Fruit fly (Drosophila melanogaster) whole organism, embryonic: ENCODE data around the gene Sfp26Ad.

Source experiments
- Bgb ChIP-seq: fragments of 200-800 bp; sonication (Bioruptor generic); IDR thresholded peaks from 2 replicates; pipeline ENCODE4 v1.3.6; 2022; ENCODE audit warnings: missing biosample characterization, missing genetic modification characterization; ENCODE audit not compliant: partially characterized antibody
- CG10274 ChIP-seq: fragments of 200-800 bp; sonication (Bioruptor generic); optimal IDR thresholded peaks from 3 replicates; lab custom pipeline; 2017; ENCODE audit warnings: missing biosample characterization, mild to moderate bottlenecking, missing genetic modification characterization
- CG12071 ChIP-seq: fragments of 200-800 bp; sonication (Bioruptor generic); optimal IDR thresholded peaks from 3 replicates; lab custom pipeline; 2018; ENCODE audit warnings: missing biosample characterization, mild to moderate bottlenecking, missing genetic modification characterization
- CG12155 ChIP-seq: fragments of 200-800 bp; sonication (Bioruptor generic); optimal IDR thresholded peaks from 3 replicates; lab custom pipeline; 2016; ENCODE audit warnings: missing biosample characterization, missing genetic modification characterization
- CG12219 ChIP-seq: fragments of 200-800 bp; sonication (Bioruptor generic); optimal IDR thresholded peaks from 3 replicates; lab custom pipeline; 2018; ENCODE audit warnings: missing biosample characterization, mild to moderate bottlenecking, missing genetic modification characterization
- CG12744 ChIP-seq: fragments of 200-800 bp; sonication (Bioruptor generic); optimal IDR thresholded peaks from 2 replicates; lab custom pipeline; 2016; ENCODE audit warnings: missing biosample characterization, missing genetic modification characterization
- CG14710 ChIP-seq: fragments of 200-800 bp; sonication (Bioruptor generic); optimal IDR thresholded peaks from 3 replicates; lab custom pipeline; 2019; ENCODE audit warnings: missing biosample characterization, mild to moderate bottlenecking, missing genetic modification characterization, moderate library complexity
- CG14965 ChIP-seq: fragments of 200-800 bp; sonication (Bioruptor generic); optimal IDR thresholded peaks from 2 replicates; lab custom pipeline; 2016; ENCODE audit warnings: missing biosample characterization, missing genetic modification characterization, borderline replicate concordance
- CG15514 ChIP-seq: fragments of 200-800 bp; sonication (Bioruptor generic); optimal IDR thresholded peaks from 3 replicates; lab custom pipeline; 2017; ENCODE audit warnings: missing biosample characterization, missing genetic modification characterization, mild to moderate bottlenecking, moderate library complexity, missing genetic modification reagents
- CG17829 ChIP-seq: fragments of 200-800 bp; optimal IDR thresholded peaks from 2 replicates; lab custom pipeline; 2019; ENCODE audit warnings: missing biosample characterization, mild to moderate bottlenecking, missing genetic modification characterization, moderate library complexity
- CG17912 ChIP-seq: fragments of 200-800 bp; sonication (Bioruptor generic); optimal IDR thresholded peaks from 2 replicates; lab custom pipeline; 2018; ENCODE audit warnings: missing biosample characterization, mild to moderate bottlenecking, missing genetic modification characterization
- CG18599 ChIP-seq: fragments of 200-800 bp; sonication (Bioruptor generic); optimal IDR thresholded peaks from 3 replicates; lab custom pipeline; 2017; ENCODE audit warnings: missing biosample characterization, missing genetic modification characterization, mild to moderate bottlenecking, moderate library complexity, missing genetic modification reagents
- CG18619 ChIP-seq: fragments of 200-800 bp; sonication (Bioruptor generic); optimal IDR thresholded peaks from 3 replicates; lab custom pipeline; 2017; ENCODE audit warnings: missing biosample characterization, mild to moderate bottlenecking, missing genetic modification characterization
- CG2120 ChIP-seq: fragments of 200-800 bp; sonication (Bioruptor generic); optimal IDR thresholded peaks from 3 replicates; lab custom pipeline; 2016; ENCODE audit warnings: missing biosample characterization, missing genetic modification characterization
- CG2678 ChIP-seq: fragments of 200-800 bp; sonication (Bioruptor generic); optimal IDR thresholded peaks from 3 replicates; lab custom pipeline; 2019; ENCODE audit warnings: missing biosample characterization, mild to moderate bottlenecking, missing genetic modification characterization, moderate library complexity
- CG2889 ChIP-seq: fragments of 200-800 bp; sonication (Bioruptor generic); IDR thresholded peaks from 3 replicates; pipeline ENCODE4 v1.3.6; 2022; ENCODE audit warnings: missing biosample characterization, missing genetic modification characterization
- CG30020 ChIP-seq: fragments of 200-800 bp; optimal IDR thresholded peaks from 2 replicates; lab custom pipeline; 2019; ENCODE audit warnings: missing biosample characterization, mild to moderate bottlenecking, missing genetic modification characterization, moderate library complexity
- CG31441 ChIP-seq: fragments of 200-800 bp; sonication (Bioruptor generic); IDR thresholded peaks from 2 replicates; pipeline ENCODE4 v1.3.6; 2022; ENCODE audit warnings: missing biosample characterization, missing genetic modification characterization
- CG34224 ChIP-seq: fragments of 200-800 bp; sonication (Bioruptor generic); IDR thresholded peaks from 3 replicates; pipeline ENCODE4 v1.3.6; 2022; ENCODE audit warnings: missing biosample characterization, missing genetic modification characterization; ENCODE audit not compliant: partially characterized antibody
- CG3995 ChIP-seq: fragments of 200-800 bp; sonication (Bioruptor generic); optimal IDR thresholded peaks from 3 replicates; lab custom pipeline; 2016; ENCODE audit warnings: missing biosample characterization, missing genetic modification characterization
- CG5180 ChIP-seq: fragments of 200-800 bp; sonication (Bioruptor generic); optimal IDR thresholded peaks from 3 replicates; lab custom pipeline; 2017; ENCODE audit warnings: missing biosample characterization, missing genetic modification characterization, mild to moderate bottlenecking, moderate library complexity, missing genetic modification reagents
- CG6654 ChIP-seq: fragments of 200-800 bp; sonication (Bioruptor generic); optimal IDR thresholded peaks from 2 replicates; lab custom pipeline; 2017; ENCODE audit warnings: missing biosample characterization, mild to moderate bottlenecking, missing genetic modification characterization
- CG8924 ChIP-seq: fragments of 200-800 bp; optimal IDR thresholded peaks from 3 replicates; lab custom pipeline; 2019; ENCODE audit warnings: missing biosample characterization, mild to moderate bottlenecking, missing genetic modification characterization, moderate library complexity
- CG8944 ChIP-seq: fragments of 200-800 bp; sonication (Bioruptor generic); optimal IDR thresholded peaks from 3 replicates; lab custom pipeline; 2016; ENCODE audit warnings: missing biosample characterization, missing genetic modification characterization
- CG9609 ChIP-seq: fragments of 200-800 bp; sonication (Bioruptor generic); optimal IDR thresholded peaks from 3 replicates; lab custom pipeline; 2016; ENCODE audit warnings: missing biosample characterization, missing genetic modification characterization
- CG9797 ChIP-seq: fragments of 200-800 bp; sonication (Bioruptor generic); optimal IDR thresholded peaks from 3 replicates; lab custom pipeline; 2018; ENCODE audit warnings: missing biosample characterization, mild to moderate bottlenecking, missing genetic modification characterization
- CTCF ChIP-seq: fragments of 200-800 bp; sonication (Bioruptor generic); optimal IDR thresholded peaks from 2 replicates; lab custom pipeline; 2017; ENCODE audit warnings: missing biosample characterization, mild to moderate bottlenecking, missing genetic modification characterization, moderate library complexity
- Dfd ChIP-seq, 2 experiments: fragments of >200 bp; optimal IDR thresholded peaks; 2 replicates each; lab custom pipeline; 2017; ENCODE audit warnings: missing biosample characterization in 2 of 2, missing genetic modification characterization in 2 of 2
- Doc3 ChIP-seq: fragments of 200-800 bp; sonication (Bioruptor generic); IDR thresholded peaks from 3 replicates; pipeline ENCODE4 v1.3.6; 2022; ENCODE audit warnings: missing biosample characterization, missing genetic modification characterization; ENCODE audit not compliant: partially characterized antibody
- GATAe ChIP-seq: fragments of 200-800 bp; sonication (Bioruptor generic); conservative IDR thresholded peaks from 2 replicates; pipeline ENCODE4 v1.3.6; 2022; ENCODE audit warnings: missing biosample characterization, missing genetic modification characterization
- Hr78 ChIP-seq, 2 experiments: fragments of 200-800 bp in 1 of 2; fragments of >200 bp in 1 of 2; sonication (Bioruptor generic) in 1 of 2; optimal IDR thresholded peaks; 2 replicates each; lab custom pipeline; 2017 to 2019; ENCODE audit warnings: missing biosample characterization in 2 of 2, missing genetic modification characterization in 2 of 2, mild to moderate bottlenecking in 1 of 2, moderate library complexity in 1 of 2
- Med ChIP-seq: fragments of 200-800 bp; sonication (Bioruptor generic); peaks from one replicate; lab custom pipeline; 2016; ENCODE audit warnings: missing biosample characterization, missing genetic modification characterization, mild to moderate bottlenecking, inconsistent platforms, moderate library complexity
- Ravus ChIP-seq: fragments of 200-800 bp; sonication (Bioruptor generic); IDR thresholded peaks from 2 replicates; pipeline ENCODE4 v1.3.6; 2022; ENCODE audit warnings: missing biosample characterization, missing genetic modification characterization
- abd-A ChIP-seq: fragments of 200-800 bp; sonication (Bioruptor generic); optimal IDR thresholded peaks from 3 replicates; lab custom pipeline; 2019; ENCODE audit warnings: missing biosample characterization, mild to moderate bottlenecking, missing genetic modification characterization, moderate library complexity
- amos ChIP-seq: fragments of 200-800 bp; sonication (Bioruptor generic); IDR thresholded peaks from 2 replicates; pipeline ENCODE4 v1.3.6; 2022; ENCODE audit warnings: missing biosample characterization, missing genetic modification characterization; ENCODE audit not compliant: partially characterized antibody
- cad ChIP-seq: fragments of >200 bp; optimal IDR thresholded peaks from 2 replicates; lab custom pipeline; 2017; ENCODE audit warnings: missing biosample characterization, missing genetic modification characterization
- crp ChIP-seq, 2 experiments: fragments of 200-800 bp; sonication (Bioruptor generic); optimal IDR thresholded peaks; 2 replicates in 1 of 2; 3 replicates in 1 of 2; lab custom pipeline; 2017; ENCODE audit warnings: missing biosample characterization in 2 of 2, missing genetic modification characterization in 2 of 2, mild to moderate bottlenecking in 1 of 2, moderate library complexity in 1 of 2
- disco-r ChIP-seq: fragments of 200-800 bp; sonication (Bioruptor generic); optimal IDR thresholded peaks from 2 replicates; lab custom pipeline; 2016; ENCODE audit warnings: missing biosample characterization, missing genetic modification characterization
- dmrt99B ChIP-seq: fragments of 200-800 bp; sonication (Bioruptor generic); optimal IDR thresholded peaks from 2 replicates; lab custom pipeline; 2018; ENCODE audit warnings: missing biosample characterization, mild to moderate bottlenecking, missing genetic modification characterization, moderate library complexity
- fd3F ChIP-seq: fragments of 200-800 bp; sonication (Bioruptor generic); optimal IDR thresholded peaks from 2 replicates; lab custom pipeline; 2018; ENCODE audit warnings: missing biosample characterization, mild to moderate bottlenecking, missing genetic modification characterization, moderate library complexity
- gt ChIP-seq: fragments of 200-800 bp; sonication (Bioruptor generic); IDR thresholded peaks from 2 replicates; pipeline ENCODE4 v1.3.6; 2022; ENCODE audit warnings: missing biosample characterization, missing genetic modification characterization
- mld ChIP-seq: fragments of 200-800 bp; sonication (Bioruptor generic); IDR thresholded peaks from 3 replicates; pipeline ENCODE4 v1.3.6; 2022; ENCODE audit warnings: missing biosample characterization, missing genetic modification characterization; ENCODE audit not compliant: partially characterized antibody
- pan ChIP-seq, 4 experiments: fragments of >200 bp in 3 of 4; fragments of 200-800 bp in 1 of 4; sonication (Bioruptor generic) in 1 of 4; optimal IDR thresholded peaks in 3 of 4; IDR thresholded peaks in 1 of 4; 2 replicates each; pipeline versions ENCODE4 v1.3.6 to Lab custom; 2017 to 2022; ENCODE audit warnings: missing biosample characterization in 2 of 4, missing genetic modification characterization in 2 of 4, mixed read lengths in 1 of 4
- run ChIP-seq: fragments of 200-800 bp; sonication (Bioruptor generic); optimal IDR thresholded peaks from 3 replicates; lab custom pipeline; 2018; ENCODE audit warnings: missing biosample characterization, mild to moderate bottlenecking, missing genetic modification characterization
- slou ChIP-seq: fragments of 200-800 bp; sonication (Bioruptor generic); optimal IDR thresholded peaks from 3 replicates; lab custom pipeline; 2016; ENCODE audit warnings: missing biosample characterization, missing genetic modification characterization
- slp2 ChIP-seq: fragments of 200-800 bp; sonication (Bioruptor generic); optimal IDR thresholded peaks from 2 replicates; lab custom pipeline; 2016; ENCODE audit warnings: missing biosample characterization, missing genetic modification characterization
- so ChIP-seq: fragments of 200-800 bp; sonication (Bioruptor generic); IDR thresholded peaks from 3 replicates; pipeline ENCODE4 v1.3.6; 2022; ENCODE audit warnings: missing biosample characterization, missing genetic modification characterization
- sob ChIP-seq: fragments of 200-800 bp; sonication (Bioruptor generic); IDR thresholded peaks from 2 replicates; pipeline ENCODE4 v1.3.6; 2022; ENCODE audit warnings: missing biosample characterization, missing genetic modification characterization
- z ChIP-seq: fragments of 200-800 bp; sonication (Bioruptor generic); IDR thresholded peaks from 3 replicates; pipeline ENCODE4 v1.3.6; 2022; ENCODE audit warnings: missing biosample characterization, missing genetic modification characterization
- zen ChIP-seq: fragments of 200-800 bp; sonication (Bioruptor generic); optimal IDR thresholded peaks from 3 replicates; lab custom pipeline; 2018; ENCODE audit warnings: missing biosample characterization, mild to moderate bottlenecking, missing genetic modification characterization, moderate library complexity

The Sfp26Ad gene

DNA sequence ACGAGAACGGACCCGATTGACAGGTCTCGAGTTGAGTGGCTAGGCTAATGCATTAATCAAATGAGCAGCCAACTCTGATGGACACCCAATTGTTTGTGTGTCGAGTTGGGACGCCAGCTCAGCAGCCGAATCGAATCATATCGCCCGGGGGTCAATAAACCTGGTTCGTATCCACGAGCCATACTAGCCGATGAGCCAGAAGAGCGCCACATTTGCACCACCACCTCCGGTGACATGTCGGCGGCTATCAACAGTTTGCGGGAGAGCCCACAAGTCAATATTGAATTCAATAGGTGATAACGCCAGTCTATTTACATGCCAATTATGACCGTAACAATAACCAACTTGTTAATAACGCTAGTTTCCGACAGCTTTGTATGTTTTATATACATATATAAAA, 31.0 kb upstream of the Sfp26Ad start (continued):
- peak; percentile 78 for TF ChIP-seq CG18599 (GFP tag; lab: Kevin White, UChicago)
- no peak for TF ChIP-seq amos (GFP tag; lab: Robert Waterston, UW)
- no peak for TF ChIP-seq CG9609 (GFP tag; lab: Kevin White, UChicago)
- no peak for TF ChIP-seq CG3995
- TF ChIP-seq CG34224 (GFP tag; lab: Robert Waterston, UW), result no peak
- no peak for TF ChIP-seq CG12744
- no peak for TF ChIP-seq CG10274
- TF ChIP-seq run (tag; lab: Kevin White, UChicago), result peak; percentile 55
- TF ChIP-seq CG14710 (tag; lab: Kevin White, UChicago), result peak; percentile 43
- no peak for TF ChIP-seq Doc3 (GFP tag; lab: Robert Waterston, UW)
- TF ChIP-seq fd3F (GFP tag; lab: Kevin White, UChicago), result peak; percentile 54
- no peak for TF ChIP-seq slou (GFP tag; lab: Kevin White, UChicago)
- TF ChIP-seq CG12219 (GFP tag; lab: Kevin White, UChicago), result peak; percentile 34
- no peak for TF ChIP-seq CG8944 (GFP tag; lab: Kevin White, UChicago)
- peak; percentile 61 for TF ChIP-seq CG17912
- TF ChIP-seq CG2120, result peak; percentile 37
- TF ChIP-seq z (GFP tag; lab: Robert Waterston, UW), result peak; percentile 75
- TF ChIP-seq pan (optimal IDR thresholded peaks at IDR 0.05; lab: Kevin White, UChicago), result no peak
- peak in 1 of 2 experiments; percentile 57 for TF ChIP-seq pan (GFP tag; optimal IDR thresholded peaks at IDR 0.05 in 1 of 2, IDR thresholded peaks at IDR 0.05 in 1 of 2)
- peak; percentile 77 for TF ChIP-seq CG2678 (tag; lab: Kevin White, UChicago)
- no peak for TF ChIP-seq slp2 (GFP tag; lab: Kevin White, UChicago)
- TF ChIP-seq crp (GFP tag; optimal IDR thresholded peaks at IDR 0.05; lab: Kevin White, UChicago), result no peak
- TF ChIP-seq Hr78 (GFP tag; optimal IDR thresholded peaks at IDR 0.05; lab: Kevin White, UChicago), result peak in 1 of 2 experiments; percentile 50
- no peak for TF ChIP-seq Bgb (GFP tag; lab: Robert Waterston, UW)
- peak; percentile 91 for TF ChIP-seq Med
- TF ChIP-seq zen (tag; lab: Kevin White, UChicago), result no peak
- TF ChIP-seq gt, result no peak
- peak; percentile 72; the same call in 1 of the 2 replicates for TF ChIP-seq sob (GFP tag; lab: Robert Waterston, UW)
- no peak for TF ChIP-seq CG6654
- TF ChIP-seq CG5180 (GFP tag; lab: Kevin White, UChicago), result peak; percentile 62
- TF ChIP-seq CG2889, result no peak
- TF ChIP-seq CG9797 (GFP tag; lab: Kevin White, UChicago), result no peak
- TF ChIP-seq CG30020 (tag; lab: Kevin White, UChicago), result no peak
- TF ChIP-seq CG17829 (tag; lab: Kevin White, UChicago), result no peak
- TF ChIP-seq GATAe (GFP tag; lab: Robert Waterston, UW), result no peak
- TF ChIP-seq CG12155 (GFP tag; lab: Kevin White, UChicago), result no peak
- peak; percentile 68 for TF ChIP-seq abd-A (tag; lab: Kevin White, UChicago)
- TF ChIP-seq Dfd (GFP tag; optimal IDR thresholded peaks at IDR 0.05; lab: Kevin White, UChicago), result no peak
- peak; percentile 84 for TF ChIP-seq CG12071 (GFP tag; lab: Kevin White, UChicago)
- peak; percentile 38; the same call in 1 of the 3 replicates for TF ChIP-seq so (GFP tag; lab: Robert Waterston, UW)
- TF ChIP-seq CG18619, result peak; percentile 69
- peak; percentile 59 for TF ChIP-seq CG8924 (tag; lab: Kevin White, UChicago)
- TF ChIP-seq dmrt99B (tag; lab: Kevin White, UChicago), result peak; percentile 48
- TF ChIP-seq CG31441, result peak; percentile 47; the same call in 1 of the 2 replicates
- TF ChIP-seq disco-r, result no peak
- no peak for TF ChIP-seq CTCF
- no peak for TF ChIP-seq CG14965 (GFP tag; lab: Kevin White, UChicago)
- no peak for TF ChIP-seq Ravus (GFP tag; lab: Robert Waterston, UW)
- TF ChIP-seq CG15514 (GFP tag; lab: Kevin White, UChicago), result peak; percentile 66
- no peak for TF ChIP-seq cad (GFP tag; lab: Kevin White, UChicago)
- no peak for TF ChIP-seq mld (GFP tag; lab: Robert Waterston, UW)
